Worm (Caenorhabditis elegans) whole organism, L3 larva: ENCODE data around the gene mbk-2.

Source experiments
- ceh-28 ChIP-seq: fragments of 150-350 bp; optimal IDR thresholded peaks from 2 replicates; lab custom pipeline; 2014; ENCODE audit warnings: missing biosample characterization, missing genetic modification reagents, missing genetic modification characterization
- ceh-9 ChIP-seq: sonication (generic microtip); optimal IDR thresholded peaks from 2 replicates; lab custom pipeline; 2018; ENCODE audit warnings: missing biosample characterization, missing genetic modification characterization
- fkh-2 ChIP-seq: fragments of 150-350 bp; optimal IDR thresholded peaks from 2 replicates; lab custom pipeline; 2014; ENCODE audit warnings: missing biosample characterization, missing genetic modification reagents, missing genetic modification characterization
- nfya-1 ChIP-seq: sonication (generic microtip); optimal IDR thresholded peaks from 2 replicates; lab custom pipeline; 2017; ENCODE audit warnings: missing genetic modification characterization, mild to moderate bottlenecking, missing compliant biosample characterization, antibody characterized with exemption, moderate library complexity; ENCODE audit not compliant: insufficient read depth
- snpc-4 ChIP-seq: fragments of 150-350 bp; optimal IDR thresholded peaks from 2 replicates; lab custom pipeline; 2014; ENCODE audit warnings: missing biosample characterization, missing genetic modification characterization
- tbx-2 ChIP-seq: sonication (generic microtip); optimal IDR thresholded peaks from 2 replicates; lab custom pipeline; 2016; ENCODE audit warnings: mild to moderate bottlenecking, missing genetic modification characterization, missing compliant biosample characterization
- ztf-11 ChIP-seq: fragments of 150-350 bp; optimal IDR thresholded peaks from 2 replicates; lab custom pipeline; 2014; ENCODE audit warnings: missing biosample characterization, missing genetic modification characterization
- ztf-4 ChIP-seq: fragments of 150-350 bp; optimal IDR thresholded peaks from 2 replicates; lab custom pipeline; 2014; ENCODE audit warnings: missing biosample characterization, missing genetic modification characterization

DNA sequence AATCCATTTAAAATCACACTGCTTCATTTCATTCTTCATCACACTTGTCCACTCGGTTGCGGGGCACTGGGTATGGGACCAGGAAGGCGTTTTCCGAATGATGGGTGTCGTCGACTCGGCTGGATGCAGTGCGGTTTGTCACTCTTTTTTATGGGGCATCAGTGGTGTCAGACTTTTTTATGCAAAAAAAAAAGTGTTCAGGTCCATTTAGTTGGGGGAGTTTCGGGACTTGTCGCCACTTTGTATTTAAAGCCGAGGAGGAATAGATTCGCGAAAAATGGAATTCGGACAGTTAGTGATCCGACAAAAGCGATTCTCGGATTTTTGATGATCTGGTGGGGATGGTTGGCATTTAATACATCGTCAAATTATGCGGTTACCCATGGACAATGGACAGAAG is 36.0 kb downstream of the mbk-2 start:
- TF ChIP-seq tbx-2 (tag; lab: Kevin White, UChicago) (no peak), ceh-9 (tag; lab: Kevin White, UChicago) (no peak), ceh-28 (tag; lab: Kevin White, UChicago) (no peak), ztf-4 (tag; lab: Kevin White, UChicago) (no peak), snpc-4 (tag; lab: Kevin White, UChicago) (no peak), fkh-2 (tag; lab: Kevin White, UChicago) (no peak), nfya-1 (tag; lab: Kevin White, UChicago) (no peak), ztf-11 (tag; lab: Kevin White, UChicago) (no peak)
